Fruit fly (Drosophila melanogaster): ENCODE data around the gene CG31688.

Gene CG31688

dm6 chr2L:20390004-20390403, 36.0 kb upstream of the CG31688 start (continued):
- TF ChIP-seq ATbp (GFP tag; optimal IDR thresholded peaks at IDR 0.05) (peak; percentile 46), CG31224 (GFP tag; IDR thresholded peaks at IDR 0.05) (no peak), Atf3 (GFP tag; optimal IDR thresholded peaks at IDR 0.05) (no peak), D19A (tag; optimal IDR thresholded peaks at IDR 0.05) (no peak), CG12659 (GFP tag; optimal IDR thresholded peaks at IDR 0.05) (peak; percentile 12), ro (GFP tag; IDR thresholded peaks at IDR 0.05) (no peak), CG9817 (tag; optimal IDR thresholded peaks at IDR 0.05) (no peak), CG18764 (GFP tag; optimal IDR thresholded peaks at IDR 0.05) (no peak), Xrp1 (GFP tag; IDR thresholded peaks at IDR 0.05) (no peak), jing (GFP tag; optimal IDR thresholded peaks at IDR 0.05) (no peak), CG17912 (GFP tag; optimal IDR thresholded peaks at IDR 0.05) (no peak), zf30C (GFP tag; optimal IDR thresholded peaks at IDR 0.05) (no peak), Fer2 (tag; optimal IDR thresholded peaks at IDR 0.05) (no peak), CG32767 (GFP tag; IDR thresholded peaks at IDR 0.05) (no peak), fru (optimal IDR thresholded peaks at IDR 0.05) (no peak), onecut (GFP tag; IDR thresholded peaks at IDR 0.05) (no peak), Usf (GFP tag; optimal IDR thresholded peaks at IDR 0.05) (no peak), crc (GFP tag; optimal IDR thresholded peaks at IDR 0.05) (no peak), CG9609 (GFP tag; optimal IDR thresholded peaks at IDR 0.05) (no peak), Tbp (GFP tag; optimal IDR thresholded peaks at IDR 0.05) (no peak), CG15269 (tag; optimal IDR thresholded peaks at IDR 0.05) (peak; percentile 33), Mes4 (GFP tag; optimal IDR thresholded peaks at IDR 0.05) (no peak), ato (GFP tag; IDR thresholded peaks at IDR 0.05; ENCODE audit: partially characterized antibody) (no peak), bsh (GFP tag; optimal IDR thresholded peaks at IDR 0.05) (no peak), gt (GFP tag; IDR thresholded peaks at IDR 0.05) (no peak), CG34224 (GFP tag; IDR thresholded peaks at IDR 0.05; ENCODE audit: partially characterized antibody) (no peak), CTCF (GFP tag; optimal IDR thresholded peaks at IDR 0.05) (no peak), ranshi (GFP tag; IDR thresholded peaks at IDR 0.05) (no peak), Poxn (GFP tag; IDR thresholded peaks at IDR 0.05) (no peak), CG8281 (tag; optimal IDR thresholded peaks at IDR 0.05) (no peak), H15 (GFP tag; IDR thresholded peaks at IDR 0.05) (no peak), sima (GFP tag; optimal IDR thresholded peaks at IDR 0.05) (no peak), CG1602 (GFP tag; optimal IDR thresholded peaks at IDR 0.05) (no peak), Hmx (GFP tag; optimal IDR thresholded peaks at IDR 0.05) (no peak), Doc2 (GFP tag; IDR thresholded peaks at IDR 0.05) (no peak), cg (GFP tag; optimal IDR thresholded peaks at IDR 0.05) (no peak), CG11085 (GFP tag; IDR thresholded peaks at IDR 0.05) (no peak), org-1 (GFP tag; optimal IDR thresholded peaks at IDR 0.05) (no peak), CG4730 (GFP tag; IDR thresholded peaks at IDR 0.05) (no peak), CG17328 (GFP tag; IDR thresholded peaks at IDR 0.05) (no peak), CG7987 (GFP tag; optimal IDR thresholded peaks at IDR 0.05) (peak; percentile 59), CHES-1-like (GFP tag; optimal IDR thresholded peaks at IDR 0.05) (no peak), CG6791 (GFP tag; IDR thresholded peaks at IDR 0.05; ENCODE audit: partially characterized antibody) (no peak), oc (tag; optimal IDR thresholded peaks at IDR 0.05) (no peak), cwo (GFP tag; optimal IDR thresholded peaks at IDR 0.05) (peak; percentile 14), peb (GFP tag; IDR thresholded peaks at IDR 0.05) (no peak), CG17359 (tag; optimal IDR thresholded peaks at IDR 0.05) (no peak), Max (GFP tag; optimal IDR thresholded peaks at IDR 0.05) (no peak), CG3838 (GFP tag; optimal IDR thresholded peaks at IDR 0.05) (no peak), ftz-f1 (GFP tag; optimal IDR thresholded peaks at IDR 0.05) (no peak), CG12236 (GFP tag; optimal IDR thresholded peaks at IDR 0.05) (no peak), Fer3 (tag; optimal IDR thresholded peaks at IDR 0.05) (peak; percentile 31), Hsf (GFP tag; optimal IDR thresholded peaks at IDR 0.05) (no peak), CG10959 (GFP tag; IDR thresholded peaks at IDR 0.05) (no peak)
